Worm (Caenorhabditis elegans) whole organism, L2 larva: ENCODE data around the gene F55C10.5.

Source experiments
- C34F6.9 ChIP-seq: fragments of 150-350 bp; optimal IDR thresholded peaks from 2 replicates; lab custom pipeline; 2014; ENCODE audit warnings: missing biosample characterization, missing genetic modification characterization
- F13H6.1 ChIP-seq: sonication (generic microtip); optimal IDR thresholded peaks from 2 replicates; lab custom pipeline; 2016; ENCODE audit warnings: missing genetic modification characterization, missing compliant biosample characterization
- R02D3.7 ChIP-seq: fragments of 150-350 bp; optimal IDR thresholded peaks from 2 replicates; lab custom pipeline; 2014; ENCODE audit warnings: missing biosample characterization, missing genetic modification characterization
- Y55F3AM.14 ChIP-seq: fragments of 200-800 bp; sonication (Bioruptor generic); optimal IDR thresholded peaks from 2 replicates; lab custom pipeline; 2018; ENCODE audit warnings: mild to moderate bottlenecking, missing genetic modification characterization, missing compliant biosample characterization
- ZK546.5 ChIP-seq: sonication (generic microtip); optimal IDR thresholded peaks from 2 replicates; lab custom pipeline; 2017; ENCODE audit warnings: missing biosample characterization, missing genetic modification characterization
- alr-1 ChIP-seq: fragments of 150-350 bp; optimal IDR thresholded peaks from 2 replicates; lab custom pipeline; 2014; ENCODE audit warnings: missing biosample characterization, missing genetic modification characterization
- aly-2 ChIP-seq: fragments of 150-350 bp; optimal IDR thresholded peaks from 2 replicates; lab custom pipeline; 2014; ENCODE audit warnings: missing biosample characterization, missing genetic modification characterization
- blmp-1 ChIP-seq: sonication (generic microtip); optimal IDR thresholded peaks from 2 replicates; lab custom pipeline; 2017; ENCODE audit warnings: missing genetic modification characterization, mild to moderate bottlenecking, missing compliant biosample characterization, antibody characterized with exemption, moderate library complexity; ENCODE audit not compliant: insufficient read depth
- ceh-16 ChIP-seq: fragments of 150-350 bp; optimal IDR thresholded peaks from 2 replicates; lab custom pipeline; 2014; ENCODE audit warnings: missing biosample characterization, missing genetic modification characterization
- ceh-82 ChIP-seq: fragments of 150-350 bp; optimal IDR thresholded peaks from 2 replicates; lab custom pipeline; 2014; ENCODE audit warnings: missing biosample characterization, missing genetic modification characterization
- crh-2 ChIP-seq: sonication (generic microtip); optimal IDR thresholded peaks from 2 replicates; lab custom pipeline; 2017; ENCODE audit warnings: missing biosample characterization, missing genetic modification characterization
- dmd-4 ChIP-seq: sonication (generic microtip); optimal IDR thresholded peaks from 2 replicates; lab custom pipeline; 2017; ENCODE audit warnings: missing biosample characterization, missing genetic modification characterization
- egl-27 ChIP-seq: sonication (generic microtip); optimal IDR thresholded peaks from 3 replicates; lab custom pipeline; 2017; ENCODE audit warnings: missing biosample characterization, missing genetic modification reagents, missing genetic modification characterization
- elt-3 ChIP-seq: sonication (generic microtip); optimal IDR thresholded peaks from 2 replicates; lab custom pipeline; 2017; ENCODE audit warnings: missing biosample characterization, missing genetic modification characterization
- fos-1 ChIP-seq: fragments of 150-350 bp; optimal IDR thresholded peaks from 2 replicates; lab custom pipeline; 2014; ENCODE audit warnings: missing biosample characterization, missing genetic modification characterization
- gmeb-1 ChIP-seq: fragments of 150-350 bp; optimal IDR thresholded peaks from 2 replicates; lab custom pipeline; 2014; ENCODE audit warnings: missing biosample characterization, missing genetic modification characterization
- lin-11 ChIP-seq: fragments of 150-350 bp; sonication (generic microtip); optimal IDR thresholded peaks from 2 replicates; lab custom pipeline; 2014; ENCODE audit warnings: missing biosample characterization, missing genetic modification characterization, inconsistent platforms, mixed read lengths
- lin-13 ChIP-seq: fragments of 150-350 bp; optimal IDR thresholded peaks from 2 replicates; lab custom pipeline; 2014; ENCODE audit warnings: missing biosample characterization, missing genetic modification reagents, missing genetic modification characterization
- lsy-2 ChIP-seq, 2 experiments: fragments of 150-350 bp in 1 of 2; sonication (generic microtip) in 1 of 2; optimal IDR thresholded peaks; 2 replicates each; lab custom pipeline; 2014 to 2017; ENCODE audit warnings: missing biosample characterization in 2 of 2, missing genetic modification characterization in 2 of 2
- mab-5 ChIP-seq: fragments of 150-350 bp; optimal IDR thresholded peaks from 2 replicates; lab custom pipeline; 2014; ENCODE audit warnings: missing biosample characterization, missing genetic modification characterization
- mbf-1 ChIP-seq: sonication (generic microtip); optimal IDR thresholded peaks from 2 replicates; lab custom pipeline; 2017; ENCODE audit warnings: missing biosample characterization, missing genetic modification characterization
- mdl-1 ChIP-seq, 2 experiments: fragments of 150-350 bp in 1 of 2; sonication (generic microtip) in 1 of 2; optimal IDR thresholded peaks; 2 replicates each; lab custom pipeline; 2017; ENCODE audit warnings: missing biosample characterization in 2 of 2, missing genetic modification characterization in 2 of 2
- nhr-10 ChIP-seq: sonication (generic microtip); optimal IDR thresholded peaks from 2 replicates; lab custom pipeline; 2017; ENCODE audit warnings: missing biosample characterization, missing genetic modification characterization
- nhr-11 ChIP-seq: fragments of 150-350 bp; optimal IDR thresholded peaks from 2 replicates; lab custom pipeline; 2014; ENCODE audit warnings: missing biosample characterization, missing genetic modification characterization
- nhr-129 ChIP-seq: fragments of 150-350 bp; optimal IDR thresholded peaks from 2 replicates; lab custom pipeline; 2014; ENCODE audit warnings: missing biosample characterization, missing genetic modification characterization
- nhr-23 ChIP-seq: fragments of 150-350 bp; optimal IDR thresholded peaks from 2 replicates; lab custom pipeline; 2014; ENCODE audit warnings: missing biosample characterization, missing genetic modification reagents, missing genetic modification characterization
- nhr-237 ChIP-seq: fragments of 150-350 bp; optimal IDR thresholded peaks from 2 replicates; lab custom pipeline; 2014; ENCODE audit warnings: missing biosample characterization, missing genetic modification characterization
- nhr-25 ChIP-seq: fragments of 150-350 bp; sonication (generic microtip); optimal IDR thresholded peaks from 3 replicates; lab custom pipeline; 2014; ENCODE audit warnings: missing biosample characterization, missing genetic modification characterization
- nhr-6 ChIP-seq: fragments of 150-350 bp; optimal IDR thresholded peaks from 2 replicates; lab custom pipeline; 2014; ENCODE audit warnings: missing biosample characterization, missing genetic modification characterization
- nhr-77 ChIP-seq: fragments of 150-350 bp; optimal IDR thresholded peaks from 2 replicates; lab custom pipeline; 2014; ENCODE audit warnings: missing biosample characterization, missing genetic modification characterization
- peb-1 ChIP-seq: fragments of 150-350 bp; optimal IDR thresholded peaks from 2 replicates; lab custom pipeline; 2014; ENCODE audit warnings: missing biosample characterization, missing genetic modification characterization
- sem-4 ChIP-seq: fragments of 150-350 bp; optimal IDR thresholded peaks from 2 replicates; lab custom pipeline; 2014; ENCODE audit warnings: missing biosample characterization, missing genetic modification reagents, missing genetic modification characterization
- skn-1 ChIP-seq: sonication (generic microtip); optimal IDR thresholded peaks from 2 replicates; lab custom pipeline; 2017; ENCODE audit warnings: missing biosample characterization, missing genetic modification characterization
- sma-9 ChIP-seq, 2 experiments: fragments of 150-350 bp in 1 of 2; sonication (generic microtip) in 1 of 2; optimal IDR thresholded peaks; 2 replicates each; lab custom pipeline; 2014 to 2016; ENCODE audit warnings: missing genetic modification characterization in 2 of 2, mild to moderate bottlenecking in 1 of 2, missing biosample characterization in 1 of 2, missing compliant biosample characterization in 1 of 2, missing genetic modification reagents in 1 of 2, moderate library complexity in 1 of 2
- unc-39 ChIP-seq: fragments of 150-350 bp; optimal IDR thresholded peaks from 2 replicates; lab custom pipeline; 2014; ENCODE audit warnings: missing biosample characterization, missing genetic modification characterization
- unc-55 ChIP-seq: fragments of 150-350 bp; sonication (generic microtip); optimal IDR thresholded peaks from 3 replicates; lab custom pipeline; 2014; ENCODE audit warnings: missing biosample characterization, missing genetic modification reagents, missing genetic modification characterization
- zag-1 ChIP-seq: fragments of 150-350 bp; optimal IDR thresholded peaks from 2 replicates; lab custom pipeline; 2014; ENCODE audit warnings: missing biosample characterization, missing genetic modification characterization
- ztf-1 ChIP-seq: fragments of 200-800 bp; sonication (Bioruptor generic); conservative IDR thresholded peaks from 2 replicates; pipeline ENCODE4 v1.3.6; 2022; ENCODE audit warnings: missing genetic modification characterization, missing compliant biosample characterization
- ztf-4 ChIP-seq: fragments of 150-350 bp; optimal IDR thresholded peaks from 2 replicates; lab custom pipeline; 2014; ENCODE audit warnings: missing biosample characterization, missing genetic modification characterization

F55C10.5 gene

ce11 chrV:11336877-11337276 is 46.0 kb upstream of the F55C10.5 start:
- TF ChIP-seq dmd-4 (tag; lab: Kevin White, UChicago) (no peak), sma-9 (GFP tag; optimal IDR thresholded peaks at IDR 0.05; lab: Kevin White, UChicago) (no peak), sma-9 (tag; optimal IDR thresholded peaks at IDR 0.05; lab: Kevin White, UChicago) (no peak), nhr-11 (no peak)

- TF ChIP-seq lin-13 (GFP tag; lab: Kevin White, UChicago) (no peak), ceh-16 (no peak), ztf-1 (GFP tag; lab: Robert Waterston, UW) (no peak), skn-1 (tag; lab: Kevin White, UChicago) (no peak), ceh-82 (tag; lab: Kevin White, UChicago) (no peak), C34F6.9 (tag; lab: Kevin White, UChicago) (peak; percentile 1), zag-1 (tag; lab: Kevin White, UChicago) (peak; percentile 26), Y55F3AM.14 (no peak), elt-3 (tag; lab: Kevin White, UChicago) (no peak), mdl-1 (tag; optimal IDR thresholded peaks at IDR 0.05; lab: Kevin White, UChicago) (no peak), ztf-4 (tag; lab: Kevin White, UChicago) (no peak), nhr-129 (tag; lab: Kevin White, UChicago) (no peak), crh-2 (tag; lab: Kevin White, UChicago) (no peak), nhr-237 (no peak), unc-39 (tag; lab: Kevin White, UChicago) (no peak), F13H6.1 (peak; percentile 28), ZK546.5 (no peak), mab-5 (tag; lab: Kevin White, UChicago) (no peak), sem-4 (no peak), nhr-6 (tag; lab: Kevin White, UChicago) (no peak), mbf-1 (tag; lab: Kevin White, UChicago) (no peak), unc-55 (no peak), aly-2 (no peak), peb-1 (tag; lab: Kevin White, UChicago) (no peak), alr-1 (tag; lab: Kevin White, UChicago) (no peak), dmd-4 (tag; lab: Kevin White, UChicago) (no peak)
- TF ChIP-seq, all 48 proteins: peak for 3
Observed at ce11 chrV:11341130-11341675, 41.7 kb upstream of the F55C10.5 start.

ce11 chrV:11341913-11342312 is 41.0 kb upstream of the F55C10.5 start, which contains the start of gene T02E9.5:
Gene T02E9.5 (plus strand): TSS chrV:11342233.
- TF ChIP-seq crh-2 (tag; lab: Kevin White, UChicago) = no peak
- TF ChIP-seq nhr-77 (tag; lab: Kevin White, UChicago) = no peak
- no peak for TF ChIP-seq blmp-1
- TF ChIP-seq ZK546.5 = no peak
- no peak for TF ChIP-seq nhr-25
- TF ChIP-seq Y55F3AM.14 = no peak
- TF ChIP-seq nhr-237 = no peak
- no peak for TF ChIP-seq unc-55
- TF ChIP-seq ceh-16 = no peak
- no peak for TF ChIP-seq lsy-2 (tag; optimal IDR thresholded peaks at IDR 0.05; lab: Kevin White, UChicago)
- no peak for TF ChIP-seq sma-9 (GFP tag; optimal IDR thresholded peaks at IDR 0.05; lab: Kevin White, UChicago)
- no peak for TF ChIP-seq sma-9 (tag; optimal IDR thresholded peaks at IDR 0.05; lab: Kevin White, UChicago)
- no peak for TF ChIP-seq nhr-11
- TF ChIP-seq ceh-82 (tag; lab: Kevin White, UChicago) = no peak
- TF ChIP-seq nhr-10 (tag; lab: Kevin White, UChicago) = no peak
- no peak for TF ChIP-seq nhr-129 (tag; lab: Kevin White, UChicago)
- no peak for TF ChIP-seq nhr-23 (tag; lab: Kevin White, UChicago)
- no peak for TF ChIP-seq lin-13 (GFP tag; lab: Kevin White, UChicago)
- no peak for TF ChIP-seq mdl-1 (tag; optimal IDR thresholded peaks at IDR 0.05; lab: Kevin White, UChicago)
- no peak for TF ChIP-seq R02D3.7

DNA sequence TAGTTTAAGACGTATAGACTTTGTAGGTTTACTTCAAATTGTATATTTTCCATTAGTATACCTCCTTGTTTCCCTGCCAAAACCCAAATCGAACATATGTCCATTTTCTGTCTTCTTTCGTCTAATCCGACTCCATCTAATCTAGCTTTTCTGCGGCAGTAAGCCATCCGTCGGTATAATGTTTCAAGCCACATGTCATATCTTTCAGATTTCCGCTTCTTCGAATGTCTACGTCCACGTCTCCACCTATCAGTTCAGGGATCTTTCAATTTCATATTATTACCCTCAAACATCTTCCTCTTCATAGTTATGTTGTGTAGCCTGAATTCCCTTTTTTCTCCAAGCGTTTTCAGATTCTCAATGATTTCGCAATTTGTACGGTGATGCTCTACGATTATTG is 38.8 kb upstream of the F55C10.5 start:
- no peak for TF ChIP-seq peb-1 (tag; lab: Kevin White, UChicago)
- TF ChIP-seq nhr-77 (tag; lab: Kevin White, UChicago) = no peak
- TF ChIP-seq ceh-16 = no peak
- no peak for TF ChIP-seq ztf-1 (GFP tag; lab: Robert Waterston, UW)
- no peak for TF ChIP-seq nhr-11
- TF ChIP-seq lsy-2 (tag; optimal IDR thresholded peaks at IDR 0.05; lab: Kevin White, UChicago) = no peak
- TF ChIP-seq nhr-10 (tag; lab: Kevin White, UChicago) = no peak
- no peak for TF ChIP-seq gmeb-1 (tag; lab: Kevin White, UChicago)
- no peak for TF ChIP-seq fos-1 (tag; lab: Kevin White, UChicago)
- no peak for TF ChIP-seq nhr-237
- no peak for TF ChIP-seq nhr-129 (tag; lab: Kevin White, UChicago)
- TF ChIP-seq dmd-4 (tag; lab: Kevin White, UChicago) = no peak
- no peak for TF ChIP-seq lin-11 (tag; lab: Kevin White, UChicago)
- TF ChIP-seq F13H6.1 = no peak
- TF ChIP-seq mab-5 (tag; lab: Kevin White, UChicago) = no peak
- no peak for TF ChIP-seq unc-39 (tag; lab: Kevin White, UChicago)
- TF ChIP-seq egl-27 = no peak
- no peak for TF ChIP-seq nhr-23 (tag; lab: Kevin White, UChicago)
- TF ChIP-seq aly-2 = no peak
